Fruit fly (Drosophila melanogaster) whole organism: Measurements from ENCODE around the gene edin.
A peak's percentile ranks its signal among the peaks of the same experiment; 100 is the strongest.

Experiments
- CG8478 ChIP-seq: fragments of >200 bp; optimal IDR thresholded peaks from 2 replicates; lab custom pipeline; 2018; ENCODE audit warnings: inconsistent platforms
- Dll ChIP-seq: fragments of >200 bp; optimal IDR thresholded peaks from 2 replicates; lab custom pipeline; 2017
- EcR ChIP-seq, 2 experiments: fragments of >200 bp; optimal IDR thresholded peaks; 2 replicates each; lab custom pipeline; 2017; ENCODE audit warnings: missing biosample characterization in 2 of 2, missing genetic modification characterization in 2 of 2, missing genetic modification reagents in 2 of 2
- pan ChIP-seq: fragments of >200 bp; optimal IDR thresholded peaks from 2 replicates; lab custom pipeline; 2017
- psq ChIP-seq: fragments of >200 bp; optimal IDR thresholded peaks from 2 replicates; lab custom pipeline; 2017
- usp ChIP-seq: fragments of >200 bp; optimal IDR thresholded peaks from 2 replicates; lab custom pipeline; 2017; ENCODE audit warnings: missing biosample characterization, missing genetic modification characterization, mixed read lengths

The edin gene

DNA sequence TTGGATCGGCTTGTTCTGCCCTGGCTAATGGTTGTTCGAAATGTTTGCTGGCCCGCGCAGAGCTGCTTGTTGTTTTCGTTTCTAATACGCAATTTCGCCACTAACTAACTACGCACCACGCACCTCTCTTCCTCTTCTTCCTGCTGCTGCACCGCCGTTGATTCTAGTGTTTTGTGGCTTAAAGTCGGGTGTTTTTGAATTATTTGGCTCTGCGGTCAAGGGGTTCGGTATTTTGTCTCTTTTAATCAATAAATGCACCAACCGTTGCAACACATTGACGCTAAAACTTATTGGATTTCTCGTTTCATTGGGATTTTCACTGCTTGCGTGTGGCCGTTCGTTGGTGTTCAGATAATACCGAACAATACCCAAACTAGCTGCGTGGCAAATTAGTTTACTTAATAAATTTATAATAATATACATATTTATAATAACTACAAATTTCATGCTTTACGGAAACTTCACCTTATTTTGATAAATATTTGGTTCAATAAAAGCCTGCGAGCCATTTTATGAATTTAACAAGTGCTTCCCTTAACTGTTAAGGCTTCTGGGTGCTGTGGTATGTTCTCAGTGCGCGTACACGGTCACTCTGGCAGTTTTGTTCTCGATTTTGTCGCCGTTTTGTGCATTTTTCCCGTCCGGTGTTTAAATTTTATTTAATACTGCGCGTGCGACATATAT, 35.0 kb downstream of the edin start, which contains the start of the genes Edc3 and Nedd4:
Gene Edc3, minus strand, starts transcription at position 351 of the 684 bp plus-strand sequence.
Gene Nedd4, plus strand, starts transcription at position 571 of the 684 bp plus-strand sequence.
- TF ChIP-seq EcR (GFP tag; optimal IDR thresholded peaks at IDR 0.05; lab: Kevin White, UChicago) (no peak), usp (no peak), Dll (no peak), pan (lab: Kevin White, UChicago) (no peak), CG8478 (lab: Kevin White, UChicago) (no peak), psq (lab: Kevin White, UChicago) (no peak)

DNA sequence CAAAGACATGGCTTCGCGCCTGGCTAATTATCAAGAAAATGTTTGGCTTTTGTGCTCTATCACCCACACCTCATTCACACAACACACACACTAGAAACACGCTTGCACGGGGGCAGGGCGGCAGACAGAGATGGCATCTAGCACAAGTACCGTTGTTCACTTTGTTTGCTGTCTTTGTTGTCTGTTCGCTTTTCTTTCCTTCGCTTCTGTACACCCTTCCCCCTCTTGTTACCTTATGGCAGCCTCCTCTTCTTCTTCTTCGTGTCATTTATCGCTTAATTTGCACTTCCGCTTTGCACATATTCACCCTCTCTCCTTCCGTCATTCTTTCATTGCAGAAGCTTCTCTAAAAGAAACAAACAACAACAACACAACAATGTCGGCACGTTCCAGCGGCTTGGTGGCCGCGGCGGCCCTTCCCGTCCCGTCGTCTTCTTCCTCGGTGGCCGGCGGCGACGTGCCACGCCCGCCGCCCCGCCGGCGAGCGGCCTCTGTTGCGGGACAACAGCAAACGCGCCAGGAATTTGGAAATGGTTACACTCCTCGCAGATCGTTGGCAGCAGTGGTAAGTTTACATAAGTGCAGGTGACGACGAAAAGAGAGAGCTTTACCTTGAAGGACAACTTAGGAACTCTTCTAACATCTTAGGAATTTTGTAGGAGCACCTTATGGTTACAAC, 35.9 kb downstream of the edin start:
- TF ChIP-seq CG8478 (lab: Kevin White, UChicago) (no peak), usp (no peak), pan (lab: Kevin White, UChicago) (no peak), EcR (GFP tag; optimal IDR thresholded peaks at IDR 0.05; lab: Kevin White, UChicago) (no peak), Dll (no peak), psq (lab: Kevin White, UChicago) (no peak)

DNA sequence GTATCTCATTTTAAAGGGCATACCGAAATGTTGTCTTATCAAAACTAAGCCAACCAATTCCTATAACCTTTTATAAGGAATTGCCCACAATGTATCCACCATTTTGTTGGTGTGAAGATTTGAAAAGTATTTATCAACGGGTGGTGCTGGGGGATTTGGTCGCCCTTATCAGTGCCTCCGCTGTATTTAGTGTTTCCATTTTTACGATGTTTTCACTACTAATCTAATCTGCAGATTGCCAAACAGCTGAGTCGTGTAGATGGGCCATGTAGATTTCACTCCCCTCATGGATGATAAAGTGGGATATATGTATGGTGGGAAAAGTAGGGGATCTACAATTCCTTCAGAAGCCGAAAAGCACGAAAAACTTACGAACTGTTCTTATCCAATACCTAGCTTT, 36.7 kb downstream of the edin start:
- TF ChIP-seq EcR (GFP tag; optimal IDR thresholded peaks at IDR 0.05; lab: Kevin White, UChicago) (no peak), pan (lab: Kevin White, UChicago) (no peak), usp (no peak), psq (lab: Kevin White, UChicago) (no peak), Dll (no peak), CG8478 (lab: Kevin White, UChicago) (no peak)

DNA sequence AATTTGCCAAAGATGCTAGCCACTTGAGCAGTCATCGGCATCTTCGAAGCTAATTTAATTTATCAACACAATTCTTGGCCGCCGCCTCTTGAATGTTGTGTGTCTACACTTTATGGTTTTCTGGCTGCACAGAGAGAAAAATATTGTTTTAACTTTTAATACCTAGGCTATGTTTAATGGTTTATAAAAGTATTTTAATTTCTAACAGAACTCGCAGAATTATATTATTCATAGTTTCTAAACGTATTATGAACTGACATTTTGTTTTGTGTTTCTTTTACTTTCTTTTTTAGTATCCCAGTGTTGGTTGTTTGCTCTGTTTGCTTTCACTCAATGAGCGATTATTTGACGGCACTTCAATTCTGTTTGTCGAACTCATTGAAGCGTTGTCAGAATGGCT, 37.5 kb downstream of the edin start:
- TF ChIP-seq Dll = no peak
- no peak for TF ChIP-seq usp
- no peak for TF ChIP-seq CG8478 (lab: Kevin White, UChicago)
- TF ChIP-seq psq (lab: Kevin White, UChicago) = no peak
- TF ChIP-seq pan (lab: Kevin White, UChicago) = no peak
- no peak for TF ChIP-seq EcR (GFP tag; optimal IDR thresholded peaks at IDR 0.05; lab: Kevin White, UChicago)

DNA sequence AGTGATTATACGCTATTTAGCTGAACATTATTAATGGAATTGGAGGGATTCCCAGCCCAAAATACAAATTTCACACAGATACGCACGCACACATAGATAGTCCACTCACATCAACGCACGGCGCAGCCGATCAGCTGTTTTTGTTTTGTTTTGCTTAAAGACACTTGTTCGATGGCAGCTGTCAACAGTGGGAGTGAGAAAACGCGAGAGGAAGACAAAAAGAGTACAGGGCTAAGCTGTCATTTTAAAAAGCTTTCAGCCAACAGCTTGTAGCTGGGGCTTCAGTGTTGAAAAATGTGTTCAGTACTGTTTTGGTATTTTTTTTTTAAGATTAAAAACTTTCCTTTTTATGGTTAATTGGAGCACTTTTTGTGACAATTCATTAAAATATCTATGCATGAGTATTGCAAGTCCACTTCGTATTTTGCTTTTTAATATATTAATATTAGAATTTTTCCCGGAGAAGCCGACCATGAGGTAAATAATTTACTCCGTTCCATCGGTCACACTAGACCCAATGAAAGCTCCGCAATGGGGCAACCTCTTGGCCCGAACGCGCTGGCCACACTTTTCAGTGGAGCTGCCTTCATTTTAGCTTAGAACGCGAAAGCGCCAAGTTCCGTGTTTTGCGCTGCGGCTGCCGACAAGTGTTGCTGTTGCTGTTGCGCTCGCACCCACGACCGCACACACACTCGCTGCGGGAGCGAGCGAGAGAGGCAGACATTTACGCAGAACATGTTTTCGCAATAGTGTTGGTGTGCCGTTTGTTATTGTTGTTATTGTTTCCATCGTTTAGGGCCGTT, 38.4 kb downstream of the edin start:
- TF ChIP-seq pan (lab: Kevin White, UChicago) (no peak), CG8478 (lab: Kevin White, UChicago) (peak; percentile 57)

DNA sequence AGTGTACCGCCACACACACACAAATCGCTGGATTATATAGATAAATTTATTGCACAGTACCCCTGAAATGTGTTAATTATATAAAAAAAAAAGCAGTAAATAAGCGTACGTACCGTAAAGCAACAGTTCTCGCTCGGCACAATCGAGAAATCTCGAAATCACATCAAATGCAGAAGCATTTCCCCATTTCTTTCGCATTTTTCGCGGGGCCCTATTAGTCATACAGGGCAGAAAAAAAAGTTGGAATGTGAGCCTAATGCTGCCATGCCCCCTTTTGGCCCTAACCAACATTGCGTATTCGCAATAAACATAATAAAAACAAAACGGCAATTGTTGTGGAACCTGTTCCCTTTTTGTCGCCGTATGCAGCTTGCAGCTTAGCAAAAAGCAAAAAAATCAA, 39.1 kb downstream of the edin start:
- TF ChIP-seq psq (lab: Kevin White, UChicago) = no peak
- no peak for TF ChIP-seq EcR (GFP tag; optimal IDR thresholded peaks at IDR 0.05; lab: Kevin White, UChicago)
- TF ChIP-seq Dll = no peak
- no peak for TF ChIP-seq pan (lab: Kevin White, UChicago)
- no peak for TF ChIP-seq CG8478 (lab: Kevin White, UChicago)
- no peak for TF ChIP-seq usp

DNA sequence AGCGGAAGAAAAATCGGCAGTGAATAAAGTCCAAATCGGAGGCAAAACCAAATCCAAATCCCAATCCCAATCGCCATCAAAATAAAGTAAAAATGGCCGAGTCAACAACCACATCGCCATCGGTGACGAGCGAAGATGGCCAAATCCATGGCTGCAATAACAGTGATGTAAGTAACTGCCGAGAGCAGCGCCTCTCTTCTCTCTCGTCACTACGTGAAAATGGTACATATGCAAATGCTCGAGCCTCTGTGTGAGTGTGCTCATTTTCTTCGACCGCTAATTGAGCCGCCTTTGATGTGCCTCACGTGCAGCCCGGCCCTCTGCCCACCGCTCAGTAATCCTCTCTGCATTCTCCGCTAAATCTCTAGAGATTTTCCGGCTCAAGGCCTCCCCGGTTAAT, 39.7 kb downstream of the edin start:
- no peak for TF ChIP-seq Dll
- no peak for TF ChIP-seq usp
- no peak for TF ChIP-seq pan (lab: Kevin White, UChicago)
- no peak for TF ChIP-seq EcR (GFP tag; optimal IDR thresholded peaks at IDR 0.05; lab: Kevin White, UChicago)
- no peak for TF ChIP-seq psq (lab: Kevin White, UChicago)
- TF ChIP-seq CG8478 (lab: Kevin White, UChicago) = no peak

DNA sequence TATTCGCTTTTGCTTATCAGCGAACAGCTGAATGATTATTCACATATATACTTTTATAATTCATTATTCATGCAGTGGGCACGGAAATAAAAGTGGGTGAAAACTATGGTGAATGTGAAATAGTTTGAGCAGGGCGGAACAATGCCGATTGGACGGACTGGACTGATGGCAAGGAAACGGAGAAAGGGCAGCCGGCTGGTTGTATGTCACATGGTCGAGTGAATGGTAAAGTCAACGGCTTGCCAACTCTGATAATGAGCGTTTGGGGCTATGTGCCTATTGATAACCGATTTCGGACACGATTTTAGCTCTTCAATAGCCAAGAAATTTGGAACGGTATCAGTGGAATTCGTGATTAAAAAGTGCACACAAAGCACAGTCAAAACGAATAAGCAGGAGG, 41.1 kb downstream of the edin start:
- no peak for TF ChIP-seq pan (lab: Kevin White, UChicago)
- TF ChIP-seq EcR (GFP tag; optimal IDR thresholded peaks at IDR 0.05; lab: Kevin White, UChicago) = no peak
- TF ChIP-seq psq (lab: Kevin White, UChicago) = no peak
- no peak for TF ChIP-seq usp
- TF ChIP-seq Dll = no peak
- TF ChIP-seq CG8478 (lab: Kevin White, UChicago) = no peak

DNA sequence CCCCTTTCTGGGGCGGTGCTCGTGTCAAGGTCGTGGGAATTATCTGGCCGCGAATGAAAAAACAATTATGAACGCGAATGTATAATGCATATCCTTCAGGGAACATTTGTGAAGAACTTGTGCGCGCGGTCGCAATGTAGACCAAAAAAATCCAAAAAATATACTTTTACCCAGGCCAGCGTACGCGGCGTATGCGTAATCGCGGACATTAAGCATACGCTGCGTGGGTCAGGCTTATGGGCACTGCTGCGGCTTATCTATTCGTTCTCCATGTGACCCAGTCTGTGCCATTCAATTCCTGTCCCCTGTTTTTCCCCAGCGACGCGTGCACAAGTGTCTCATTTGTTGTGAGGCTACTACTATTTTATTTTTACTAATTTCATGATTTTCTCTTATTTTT, 43.6 kb downstream of the edin start:
- TF ChIP-seq Dll (no peak), usp (no peak), pan (lab: Kevin White, UChicago) (no peak), psq (lab: Kevin White, UChicago) (no peak), EcR (GFP tag; optimal IDR thresholded peaks at IDR 0.05; lab: Kevin White, UChicago) (no peak), CG8478 (lab: Kevin White, UChicago) (no peak)

DNA sequence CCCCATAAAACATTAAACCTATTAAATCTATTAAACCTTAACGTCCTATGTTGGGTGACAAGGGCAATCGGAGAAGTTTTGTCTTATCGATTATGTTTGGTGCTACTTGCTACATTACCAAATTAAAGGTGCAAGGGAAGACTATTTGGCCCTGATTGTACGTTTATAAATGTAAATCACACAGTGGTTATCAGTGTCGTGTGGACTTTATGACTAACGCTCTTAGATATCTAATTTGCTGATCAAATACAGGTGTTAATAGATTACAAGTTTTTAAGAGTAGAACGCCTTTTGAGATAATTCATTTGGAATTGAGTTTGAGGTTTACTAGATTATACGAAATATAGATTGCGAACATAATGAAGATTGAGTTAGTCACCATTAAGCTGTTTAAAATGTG, 44.2 kb downstream of the edin start:
- TF ChIP-seq EcR (GFP tag; optimal IDR thresholded peaks at IDR 0.05; lab: Kevin White, UChicago) = no peak
- TF ChIP-seq Dll = no peak
- no peak for TF ChIP-seq usp
- TF ChIP-seq psq (lab: Kevin White, UChicago) = no peak
- no peak for TF ChIP-seq pan (lab: Kevin White, UChicago)
- no peak for TF ChIP-seq CG8478 (lab: Kevin White, UChicago)

DNA sequence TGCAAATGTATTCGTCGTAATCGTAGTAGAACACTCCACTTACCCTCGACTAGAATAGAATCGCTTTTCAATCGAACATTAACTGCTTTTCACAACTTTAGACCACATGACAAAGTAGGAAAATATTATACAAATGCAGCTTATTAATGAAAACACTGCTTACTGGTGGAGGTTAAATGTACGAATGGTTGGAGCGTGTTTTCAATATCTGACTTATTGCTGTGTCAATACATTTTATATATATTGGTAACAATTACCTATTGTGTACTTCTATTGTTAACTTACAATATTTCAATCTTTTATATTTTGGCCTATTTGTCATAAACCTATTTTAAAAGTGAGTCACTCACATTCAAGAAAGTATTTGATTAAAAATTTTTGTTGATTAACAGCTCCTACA, 45.3 kb downstream of the edin start:
- no peak for TF ChIP-seq pan (lab: Kevin White, UChicago)
- TF ChIP-seq EcR (GFP tag; optimal IDR thresholded peaks at IDR 0.05; lab: Kevin White, UChicago) = no peak
- no peak for TF ChIP-seq psq (lab: Kevin White, UChicago)
- no peak for TF ChIP-seq CG8478 (lab: Kevin White, UChicago)
- TF ChIP-seq Dll = no peak
- TF ChIP-seq usp = no peak
